Fruit fly (Drosophila melanogaster) whole organism, embryonic: ENCODE results near the gene CG34008.

Experiments
- CG11093 ChIP-seq: fragments of 200-800 bp; sonication (Bioruptor generic); IDR thresholded peaks from 3 replicates; pipeline ENCODE4 v1.3.6; 2022; ENCODE audit warnings: missing biosample characterization, missing genetic modification characterization
- CG12104 ChIP-seq: fragments of 200-800 bp; sonication (Bioruptor generic); optimal IDR thresholded peaks from 3 replicates; lab custom pipeline; 2016; ENCODE audit warnings: missing biosample characterization, missing genetic modification characterization
- CG13123 ChIP-seq: fragments of 200-800 bp; sonication (Bioruptor generic); optimal IDR thresholded peaks from 2 replicates; lab custom pipeline; 2016; ENCODE audit warnings: missing biosample characterization, missing genetic modification characterization
- CG15514 ChIP-seq: fragments of 200-800 bp; sonication (Bioruptor generic); optimal IDR thresholded peaks from 3 replicates; lab custom pipeline; 2017; ENCODE audit warnings: missing biosample characterization, missing genetic modification characterization, mild to moderate bottlenecking, moderate library complexity, missing genetic modification reagents
- CG16779 ChIP-seq: fragments of 200-800 bp; sonication (Bioruptor generic); IDR thresholded peaks from 2 replicates; pipeline ENCODE4 v1.3.6; 2022; ENCODE audit warnings: missing biosample characterization, missing genetic modification characterization
- CG16815 ChIP-seq: fragments of 200-800 bp; sonication (Bioruptor generic); optimal IDR thresholded peaks from 3 replicates; lab custom pipeline; 2017; ENCODE audit warnings: missing biosample characterization, mild to moderate bottlenecking, missing genetic modification characterization
- CG17361 ChIP-seq: fragments of 200-800 bp; sonication (Bioruptor generic); IDR thresholded peaks from 3 replicates; pipeline ENCODE4 v1.3.6; 2022; ENCODE audit warnings: missing biosample characterization, missing genetic modification characterization
- CG17829 ChIP-seq: fragments of 200-800 bp; optimal IDR thresholded peaks from 2 replicates; lab custom pipeline; 2019; ENCODE audit warnings: missing biosample characterization, mild to moderate bottlenecking, missing genetic modification characterization, moderate library complexity
- CG1832 ChIP-seq: fragments of 200-800 bp; sonication (Bioruptor generic); optimal IDR thresholded peaks from 2 replicates; lab custom pipeline; 2017; ENCODE audit warnings: missing biosample characterization, mild to moderate bottlenecking, missing genetic modification characterization, inconsistent platforms
- CG2116 ChIP-seq: fragments of 200-800 bp; sonication (Bioruptor generic); optimal IDR thresholded peaks from 3 replicates; lab custom pipeline; 2018; ENCODE audit warnings: missing biosample characterization, mild to moderate bottlenecking, missing genetic modification characterization
- CG2875 ChIP-seq: fragments of 200-800 bp; sonication (Bioruptor generic); optimal IDR thresholded peaks from 2 replicates; lab custom pipeline; 2017; ENCODE audit warnings: missing biosample characterization, mild to moderate bottlenecking, missing genetic modification characterization, missing genetic modification reagents
- CG32772 ChIP-seq: fragments of 200-800 bp; sonication (Bioruptor generic); IDR thresholded peaks from 2 replicates; pipeline ENCODE4 v1.3.6; 2022; ENCODE audit warnings: missing biosample characterization, missing genetic modification characterization
- CG34376 ChIP-seq: fragments of 200-800 bp; sonication (Bioruptor generic); optimal IDR thresholded peaks from 2 replicates; lab custom pipeline; 2018; ENCODE audit warnings: missing biosample characterization, mild to moderate bottlenecking, missing genetic modification characterization
- CG34422 ChIP-seq: fragments of 200-800 bp; sonication (Bioruptor generic); IDR thresholded peaks from 3 replicates; pipeline ENCODE4 v1.3.6; 2022; ENCODE audit warnings: missing biosample characterization, missing genetic modification characterization
- CG42726 ChIP-seq: fragments of 200-800 bp; sonication (Bioruptor generic); IDR thresholded peaks from 2 replicates; pipeline ENCODE4 v1.3.6; 2022; ENCODE audit warnings: missing biosample characterization, missing genetic modification characterization; ENCODE audit not compliant: partially characterized antibody
- CG4707 ChIP-seq: fragments of 200-800 bp; sonication (Bioruptor generic); optimal IDR thresholded peaks from 2 replicates; lab custom pipeline; 2018; ENCODE audit warnings: missing biosample characterization, mild to moderate bottlenecking, missing genetic modification characterization, moderate library complexity
- CG6254 ChIP-seq: fragments of 200-800 bp; sonication (Bioruptor generic); optimal IDR thresholded peaks from 3 replicates; lab custom pipeline; 2017; ENCODE audit warnings: mild to moderate bottlenecking, missing biosample characterization, missing genetic modification reagents, missing genetic modification characterization
- CG7372 ChIP-seq: fragments of 200-800 bp; sonication (Bioruptor generic); IDR thresholded peaks from 2 replicates; pipeline ENCODE4 v1.3.6; 2022; ENCODE audit warnings: missing biosample characterization, missing genetic modification characterization
- CG7745 ChIP-seq: fragments of 200-800 bp; sonication (Bioruptor generic); optimal IDR thresholded peaks from 2 replicates; lab custom pipeline; 2018; ENCODE audit warnings: missing biosample characterization, mild to moderate bottlenecking, missing genetic modification characterization, moderate library complexity
- CG7786 ChIP-seq: fragments of 200-800 bp; sonication (Bioruptor generic); optimal IDR thresholded peaks from 2 replicates; lab custom pipeline; 2016; ENCODE audit warnings: missing biosample characterization, missing genetic modification characterization
- CG8359 ChIP-seq: fragments of 200-800 bp; sonication (Bioruptor generic); optimal IDR thresholded peaks from 2 replicates; lab custom pipeline; 2017; ENCODE audit warnings: missing biosample characterization, mild to moderate bottlenecking, missing genetic modification characterization, borderline replicate concordance
- Doc2 ChIP-seq: fragments of 200-800 bp; sonication (Bioruptor generic); IDR thresholded peaks from 2 replicates; pipeline ENCODE4 v1.3.6; 2022; ENCODE audit warnings: missing biosample characterization, missing genetic modification characterization
- Elba2 ChIP-seq: fragments of 200-800 bp; sonication (Bioruptor generic); optimal IDR thresholded peaks from 3 replicates; lab custom pipeline; 2016; ENCODE audit warnings: missing biosample characterization, missing genetic modification characterization
- Hey ChIP-seq: fragments of 200-800 bp; sonication (Bioruptor generic); optimal IDR thresholded peaks from 3 replicates; lab custom pipeline; 2018; ENCODE audit warnings: missing biosample characterization, mild to moderate bottlenecking, missing genetic modification characterization
- Mes4 ChIP-seq: fragments of 200-800 bp; sonication (Bioruptor generic); optimal IDR thresholded peaks from 2 replicates; lab custom pipeline; 2016; ENCODE audit warnings: missing biosample characterization, missing genetic modification characterization
- NFAT ChIP-seq: fragments of 200-800 bp; sonication (Bioruptor generic); IDR thresholded peaks from 2 replicates; pipeline ENCODE4 v1.3.6; 2022; ENCODE audit warnings: missing biosample characterization, missing genetic modification characterization
- Ptx1 ChIP-seq: fragments of 200-800 bp; sonication (Bioruptor generic); IDR thresholded peaks from 2 replicates; pipeline ENCODE4 v1.3.6; 2022; ENCODE audit warnings: missing biosample characterization, missing genetic modification characterization
- al ChIP-seq: fragments of 200-800 bp; sonication (Bioruptor generic); IDR thresholded peaks from 2 replicates; pipeline ENCODE4 v1.3.6; 2022; ENCODE audit warnings: missing biosample characterization, missing genetic modification characterization
- aop ChIP-seq: fragments of 200-800 bp; sonication (Bioruptor generic); IDR thresholded peaks from 2 replicates; pipeline ENCODE4 v1.3.6; 2022; ENCODE audit warnings: missing biosample characterization, missing genetic modification characterization
- ara ChIP-seq: fragments of 200-800 bp; sonication (Bioruptor generic); IDR thresholded peaks from 2 replicates; pipeline ENCODE4 v1.3.6; 2022; ENCODE audit warnings: missing biosample characterization, missing genetic modification characterization
- az2 ChIP-seq: fragments of 200-800 bp; sonication (Bioruptor generic); optimal IDR thresholded peaks from 3 replicates; lab custom pipeline; 2016; ENCODE audit warnings: missing biosample characterization, missing genetic modification characterization
- bsh ChIP-seq, 2 experiments: fragments of 200-800 bp; sonication (Bioruptor generic); optimal IDR thresholded peaks; 2 replicates each; lab custom pipeline; 2017 to 2018; ENCODE audit warnings: mild to moderate bottlenecking in 2 of 2, missing biosample characterization in 2 of 2, missing genetic modification characterization in 2 of 2, moderate library complexity in 1 of 2
- caup ChIP-seq: fragments of 200-800 bp; sonication (Bioruptor generic); optimal IDR thresholded peaks from 3 replicates; lab custom pipeline; 2017; ENCODE audit warnings: missing biosample characterization, mild to moderate bottlenecking, missing genetic modification characterization, moderate library complexity; ENCODE audit not compliant: severe bottlenecking
- ci ChIP-seq: fragments of 200-800 bp; sonication (Bioruptor generic); IDR thresholded peaks from 3 replicates; pipeline ENCODE4 v1.3.6; 2022; ENCODE audit warnings: missing biosample characterization, missing genetic modification characterization
- cwo ChIP-seq: fragments of 200-800 bp; sonication (Bioruptor generic); optimal IDR thresholded peaks from 3 replicates; lab custom pipeline; 2017; ENCODE audit warnings: missing biosample characterization, missing genetic modification characterization, mild to moderate bottlenecking, moderate library complexity, missing genetic modification reagents
- en ChIP-seq: fragments of 200-800 bp; sonication (Bioruptor generic); optimal IDR thresholded peaks from 2 replicates; lab custom pipeline; 2016; ENCODE audit warnings: missing biosample characterization, missing genetic modification characterization
- eve ChIP-seq, 2 experiments: fragments of >200 bp; optimal IDR thresholded peaks; 2 replicates each; lab custom pipeline; 2017; ENCODE audit warnings: missing biosample characterization in 2 of 2, missing genetic modification characterization in 2 of 2
- gfzf ChIP-seq: fragments of 200-800 bp; sonication (Bioruptor generic); optimal IDR thresholded peaks from 2 replicates; lab custom pipeline; 2016; ENCODE audit warnings: missing biosample characterization, mild to moderate bottlenecking, missing genetic modification characterization, moderate library complexity
- grau ChIP-seq: fragments of 200-800 bp; optimal IDR thresholded peaks from 3 replicates; lab custom pipeline; 2019; ENCODE audit warnings: missing biosample characterization, mild to moderate bottlenecking, missing genetic modification characterization, moderate library complexity
- gro ChIP-seq: fragments of 200-800 bp; sonication (Bioruptor generic); optimal IDR thresholded peaks from 2 replicates; lab custom pipeline; 2016; ENCODE audit warnings: missing biosample characterization, missing genetic modification characterization
- jumu ChIP-seq: fragments of 200-800 bp; sonication (Bioruptor generic); optimal IDR thresholded peaks from 3 replicates; lab custom pipeline; 2016; ENCODE audit warnings: missing biosample characterization, missing genetic modification characterization
- lab ChIP-seq: fragments of 200-800 bp; sonication (Bioruptor generic); optimal IDR thresholded peaks from 3 replicates; lab custom pipeline; 2017; ENCODE audit warnings: missing biosample characterization, missing genetic modification characterization, mild to moderate bottlenecking, moderate library complexity, missing genetic modification reagents
- mld ChIP-seq: fragments of 200-800 bp; sonication (Bioruptor generic); IDR thresholded peaks from 3 replicates; pipeline ENCODE4 v1.3.6; 2022; ENCODE audit warnings: missing biosample characterization, missing genetic modification characterization; ENCODE audit not compliant: partially characterized antibody
- otp ChIP-seq: fragments of 200-800 bp; sonication (Bioruptor generic); IDR thresholded peaks from 3 replicates; pipeline ENCODE4, ENCODE4 v1.3.6; 2022; ENCODE audit warnings: missing biosample characterization, missing genetic modification characterization
- pho ChIP-seq: fragments of 200-800 bp; sonication (Bioruptor generic); optimal IDR thresholded peaks from 2 replicates; lab custom pipeline; 2016; ENCODE audit warnings: missing biosample characterization, missing genetic modification characterization
- prd ChIP-seq, 3 experiments: fragments of >200 bp in 2 of 3; fragments of 200-800 bp in 1 of 3; sonication (Bioruptor generic) in 1 of 3; optimal IDR thresholded peaks in 2 of 3; IDR thresholded peaks in 1 of 3; 2 replicates in 2 of 3; 3 replicates in 1 of 3; pipeline versions ENCODE4 v1.3.6 to Lab custom; 2017 to 2022; ENCODE audit warnings: missing biosample characterization in 1 of 3, missing genetic modification characterization in 1 of 3
- pum ChIP-seq: fragments of 200-800 bp; sonication (Bioruptor generic); optimal IDR thresholded peaks from 2 replicates; lab custom pipeline; 2016; ENCODE audit warnings: missing biosample characterization, missing genetic modification characterization
- repo ChIP-seq: fragments of 200-800 bp; sonication (Bioruptor generic); optimal IDR thresholded peaks from 2 replicates; lab custom pipeline; 2016; ENCODE audit warnings: missing biosample characterization, missing genetic modification characterization
- sd ChIP-seq: fragments of 200-800 bp; sonication (Bioruptor generic); optimal IDR thresholded peaks from 3 replicates; lab custom pipeline; 2018; ENCODE audit warnings: missing biosample characterization, mild to moderate bottlenecking, missing genetic modification characterization, moderate library complexity
- slou ChIP-seq: fragments of 200-800 bp; sonication (Bioruptor generic); optimal IDR thresholded peaks from 3 replicates; lab custom pipeline; 2016; ENCODE audit warnings: missing biosample characterization, missing genetic modification characterization
- toy ChIP-seq: fragments of 200-800 bp; sonication (Bioruptor generic); IDR thresholded peaks from 2 replicates; pipeline ENCODE4 v1.3.6; 2022; ENCODE audit warnings: missing biosample characterization, missing genetic modification characterization

CG34008 gene

dm6 chr3R:20552093-20552492 is 29.2 kb downstream of the CG34008 start, which contains the start of gene Stat92E (continued):
- TF ChIP-seq al (GFP tag; lab: Robert Waterston, UW) (no peak), CG8359 (GFP tag; lab: Kevin White, UChicago) (no peak), CG16779 (GFP tag; lab: Robert Waterston, UW) (no peak), slou (GFP tag; lab: Kevin White, UChicago) (no peak), ci (GFP tag; lab: Robert Waterston, UW) (0 out of 3 replicates have a peak, but pooled peaks have one; percentile 6), caup (GFP tag; lab: Kevin White, UChicago) (no peak), toy (GFP tag; lab: Robert Waterston, UW) (no peak), CG17361 (GFP tag; lab: Robert Waterston, UW) (no peak), bsh (GFP tag; optimal IDR thresholded peaks at IDR 0.05; lab: Kevin White, UChicago) (no peak), CG4707 (no peak), CG32772 (GFP tag; lab: Robert Waterston, UW) (no peak), pho (no peak), repo (GFP tag; lab: Kevin White, UChicago) (no peak), CG2116 (GFP tag; lab: Kevin White, UChicago) (peak; percentile 73), az2 (GFP tag; lab: Kevin White, UChicago) (no peak), prd (optimal IDR thresholded peaks at IDR 0.05; lab: Kevin White, UChicago) (no peak), prd (GFP tag; IDR thresholded peaks at IDR 0.05; lab: Robert Waterston, UW) (no peak), aop (GFP tag; lab: Robert Waterston, UW) (no peak), gfzf (GFP tag; lab: Kevin White, UChicago) (no peak), NFAT (no peak), CG16815 (GFP tag; lab: Kevin White, UChicago) (no peak), ara (no peak), pum (GFP tag; lab: Kevin White, UChicago) (no peak), CG2875 (GFP tag; lab: Kevin White, UChicago) (no peak), gro (GFP tag; lab: Kevin White, UChicago) (no peak), CG1832 (no peak), grau (no peak), CG7372 (GFP tag; lab: Robert Waterston, UW) (no peak), en (GFP tag; lab: Kevin White, UChicago) (no peak), CG42726 (GFP tag; lab: Robert Waterston, UW) (no peak), lab (GFP tag; lab: Kevin White, UChicago) (no peak), jumu (GFP tag; lab: Kevin White, UChicago) (no peak), cwo (GFP tag; lab: Kevin White, UChicago) (no peak), otp (no peak), CG11093 (GFP tag; lab: Robert Waterston, UW) (no peak), Elba2 (GFP tag; lab: Kevin White, UChicago) (no peak), CG17829 (no peak), Doc2 (GFP tag; lab: Robert Waterston, UW) (no peak), CG34422 (GFP tag; lab: Robert Waterston, UW) (no peak), CG7786 (GFP tag; lab: Kevin White, UChicago) (no peak), CG6254 (no peak), CG12104 (no peak), mld (GFP tag; lab: Robert Waterston, UW) (no peak), eve (GFP tag; optimal IDR thresholded peaks at IDR 0.05; lab: Kevin White, UChicago) (peak in 1 of 2 experiments; percentile 60), CG34376 (peak; percentile 7), Hey (tag; lab: Kevin White, UChicago) (no peak), CG7745 (no peak), CG13123 (GFP tag; lab: Kevin White, UChicago) (no peak), Ptx1 (no peak), CG15514 (GFP tag; lab: Kevin White, UChicago) (peak; percentile 14), Mes4 (no peak), sd (no peak)
